Worm (Caenorhabditis elegans) whole organism, L2 larva: ENCODE measurements around the gene C44B7.7.

Experiments used
- C34F6.9 ChIP-seq: fragments of 150-350 bp; optimal IDR thresholded peaks from 2 replicates; lab custom pipeline; 2014; ENCODE audit warnings: missing biosample characterization, missing genetic modification characterization
- F13H6.1 ChIP-seq: sonication (generic microtip); optimal IDR thresholded peaks from 2 replicates; lab custom pipeline; 2016; ENCODE audit warnings: missing genetic modification characterization, missing compliant biosample characterization
- R02D3.7 ChIP-seq: fragments of 150-350 bp; optimal IDR thresholded peaks from 2 replicates; lab custom pipeline; 2014; ENCODE audit warnings: missing biosample characterization, missing genetic modification characterization
- Y55F3AM.14 ChIP-seq: fragments of 200-800 bp; sonication (Bioruptor generic); optimal IDR thresholded peaks from 2 replicates; lab custom pipeline; 2018; ENCODE audit warnings: mild to moderate bottlenecking, missing genetic modification characterization, missing compliant biosample characterization
- ZK546.5 ChIP-seq: sonication (generic microtip); optimal IDR thresholded peaks from 2 replicates; lab custom pipeline; 2017; ENCODE audit warnings: missing biosample characterization, missing genetic modification characterization
- alr-1 ChIP-seq: fragments of 150-350 bp; optimal IDR thresholded peaks from 2 replicates; lab custom pipeline; 2014; ENCODE audit warnings: missing biosample characterization, missing genetic modification characterization
- aly-2 ChIP-seq: fragments of 150-350 bp; optimal IDR thresholded peaks from 2 replicates; lab custom pipeline; 2014; ENCODE audit warnings: missing biosample characterization, missing genetic modification characterization
- ama-1 ChIP-seq: fragments of 150-350 bp; optimal IDR thresholded peaks from 2 replicates; lab custom pipeline; 2018; ENCODE audit warnings: inconsistent platforms
- blmp-1 ChIP-seq: sonication (generic microtip); optimal IDR thresholded peaks from 2 replicates; lab custom pipeline; 2017; ENCODE audit warnings: missing genetic modification characterization, mild to moderate bottlenecking, missing compliant biosample characterization, antibody characterized with exemption, moderate library complexity; ENCODE audit not compliant: insufficient read depth
- ceh-16 ChIP-seq: fragments of 150-350 bp; optimal IDR thresholded peaks from 2 replicates; lab custom pipeline; 2014; ENCODE audit warnings: missing biosample characterization, missing genetic modification characterization
- ceh-82 ChIP-seq: fragments of 150-350 bp; optimal IDR thresholded peaks from 2 replicates; lab custom pipeline; 2014; ENCODE audit warnings: missing biosample characterization, missing genetic modification characterization
- crh-2 ChIP-seq: sonication (generic microtip); optimal IDR thresholded peaks from 2 replicates; lab custom pipeline; 2017; ENCODE audit warnings: missing biosample characterization, missing genetic modification characterization
- dmd-4 ChIP-seq: sonication (generic microtip); optimal IDR thresholded peaks from 2 replicates; lab custom pipeline; 2017; ENCODE audit warnings: missing biosample characterization, missing genetic modification characterization
- egl-27 ChIP-seq: sonication (generic microtip); optimal IDR thresholded peaks from 3 replicates; lab custom pipeline; 2017; ENCODE audit warnings: missing biosample characterization, missing genetic modification reagents, missing genetic modification characterization
- elt-1 ChIP-seq: fragments of 150-350 bp; optimal IDR thresholded peaks from 2 replicates; lab custom pipeline; 2014; ENCODE audit warnings: missing biosample characterization, missing genetic modification characterization
- elt-3 ChIP-seq: sonication (generic microtip); optimal IDR thresholded peaks from 2 replicates; lab custom pipeline; 2017; ENCODE audit warnings: missing biosample characterization, missing genetic modification characterization
- fos-1 ChIP-seq: fragments of 150-350 bp; optimal IDR thresholded peaks from 2 replicates; lab custom pipeline; 2014; ENCODE audit warnings: missing biosample characterization, missing genetic modification characterization
- gmeb-1 ChIP-seq: fragments of 150-350 bp; optimal IDR thresholded peaks from 2 replicates; lab custom pipeline; 2014; ENCODE audit warnings: missing biosample characterization, missing genetic modification characterization
- lin-11 ChIP-seq: fragments of 150-350 bp; sonication (generic microtip); optimal IDR thresholded peaks from 2 replicates; lab custom pipeline; 2014; ENCODE audit warnings: missing biosample characterization, missing genetic modification characterization, inconsistent platforms, mixed read lengths
- lin-13 ChIP-seq: fragments of 150-350 bp; optimal IDR thresholded peaks from 2 replicates; lab custom pipeline; 2014; ENCODE audit warnings: missing biosample characterization, missing genetic modification reagents, missing genetic modification characterization
- lsy-2 ChIP-seq, 2 experiments: fragments of 150-350 bp in 1 of 2; sonication (generic microtip) in 1 of 2; optimal IDR thresholded peaks; 2 replicates each; lab custom pipeline; 2014 to 2017; ENCODE audit warnings: missing biosample characterization in 2 of 2, missing genetic modification characterization in 2 of 2
- mab-5 ChIP-seq: fragments of 150-350 bp; optimal IDR thresholded peaks from 2 replicates; lab custom pipeline; 2014; ENCODE audit warnings: missing biosample characterization, missing genetic modification characterization
- mbf-1 ChIP-seq: sonication (generic microtip); optimal IDR thresholded peaks from 2 replicates; lab custom pipeline; 2017; ENCODE audit warnings: missing biosample characterization, missing genetic modification characterization
- mdl-1 ChIP-seq, 2 experiments: fragments of 150-350 bp in 1 of 2; sonication (generic microtip) in 1 of 2; optimal IDR thresholded peaks; 2 replicates each; lab custom pipeline; 2017; ENCODE audit warnings: missing biosample characterization in 2 of 2, missing genetic modification characterization in 2 of 2
- nhr-10 ChIP-seq: sonication (generic microtip); optimal IDR thresholded peaks from 2 replicates; lab custom pipeline; 2017; ENCODE audit warnings: missing biosample characterization, missing genetic modification characterization
- nhr-11 ChIP-seq: fragments of 150-350 bp; optimal IDR thresholded peaks from 2 replicates; lab custom pipeline; 2014; ENCODE audit warnings: missing biosample characterization, missing genetic modification characterization
- nhr-12 ChIP-seq: fragments of 150-350 bp; optimal IDR thresholded peaks from 2 replicates; lab custom pipeline; 2014; ENCODE audit warnings: missing biosample characterization, missing genetic modification characterization
- nhr-129 ChIP-seq: fragments of 150-350 bp; optimal IDR thresholded peaks from 2 replicates; lab custom pipeline; 2014; ENCODE audit warnings: missing biosample characterization, missing genetic modification characterization
- nhr-21 ChIP-seq: fragments of 150-350 bp; optimal IDR thresholded peaks from 2 replicates; lab custom pipeline; 2014; ENCODE audit warnings: missing biosample characterization, missing genetic modification characterization
- nhr-23 ChIP-seq: fragments of 150-350 bp; optimal IDR thresholded peaks from 2 replicates; lab custom pipeline; 2014; ENCODE audit warnings: missing biosample characterization, missing genetic modification reagents, missing genetic modification characterization
- nhr-237 ChIP-seq: fragments of 150-350 bp; optimal IDR thresholded peaks from 2 replicates; lab custom pipeline; 2014; ENCODE audit warnings: missing biosample characterization, missing genetic modification characterization
- nhr-25 ChIP-seq: fragments of 150-350 bp; sonication (generic microtip); optimal IDR thresholded peaks from 3 replicates; lab custom pipeline; 2014; ENCODE audit warnings: missing biosample characterization, missing genetic modification characterization
- nhr-6 ChIP-seq: fragments of 150-350 bp; optimal IDR thresholded peaks from 2 replicates; lab custom pipeline; 2014; ENCODE audit warnings: missing biosample characterization, missing genetic modification characterization
- nhr-77 ChIP-seq: fragments of 150-350 bp; optimal IDR thresholded peaks from 2 replicates; lab custom pipeline; 2014; ENCODE audit warnings: missing biosample characterization, missing genetic modification characterization
- peb-1 ChIP-seq: fragments of 150-350 bp; optimal IDR thresholded peaks from 2 replicates; lab custom pipeline; 2014; ENCODE audit warnings: missing biosample characterization, missing genetic modification characterization
- sem-4 ChIP-seq: fragments of 150-350 bp; optimal IDR thresholded peaks from 2 replicates; lab custom pipeline; 2014; ENCODE audit warnings: missing biosample characterization, missing genetic modification reagents, missing genetic modification characterization
- skn-1 ChIP-seq: sonication (generic microtip); optimal IDR thresholded peaks from 2 replicates; lab custom pipeline; 2017; ENCODE audit warnings: missing biosample characterization, missing genetic modification characterization
- sma-3 ChIP-seq: sonication (generic microtip); optimal IDR thresholded peaks from 2 replicates; lab custom pipeline; 2016; ENCODE audit warnings: missing genetic modification reagents, missing genetic modification characterization, missing compliant biosample characterization
- sma-9 ChIP-seq, 2 experiments: fragments of 150-350 bp in 1 of 2; sonication (generic microtip) in 1 of 2; optimal IDR thresholded peaks; 2 replicates each; lab custom pipeline; 2014 to 2016; ENCODE audit warnings: missing genetic modification characterization in 2 of 2, mild to moderate bottlenecking in 1 of 2, missing biosample characterization in 1 of 2, missing compliant biosample characterization in 1 of 2, missing genetic modification reagents in 1 of 2, moderate library complexity in 1 of 2
- snpc-4 ChIP-seq: fragments of 150-350 bp; optimal IDR thresholded peaks from 2 replicates; lab custom pipeline; 2014; ENCODE audit warnings: missing biosample characterization, missing genetic modification characterization
- unc-39 ChIP-seq: fragments of 150-350 bp; optimal IDR thresholded peaks from 2 replicates; lab custom pipeline; 2014; ENCODE audit warnings: missing biosample characterization, missing genetic modification characterization
- unc-55 ChIP-seq: fragments of 150-350 bp; sonication (generic microtip); optimal IDR thresholded peaks from 3 replicates; lab custom pipeline; 2014; ENCODE audit warnings: missing biosample characterization, missing genetic modification reagents, missing genetic modification characterization
- unc-62 ChIP-seq: fragments of 150-350 bp; optimal IDR thresholded peaks from 2 replicates; lab custom pipeline; 2014; ENCODE audit warnings: missing biosample characterization, missing genetic modification reagents, missing genetic modification characterization
- zag-1 ChIP-seq: fragments of 150-350 bp; optimal IDR thresholded peaks from 2 replicates; lab custom pipeline; 2014; ENCODE audit warnings: missing biosample characterization, missing genetic modification characterization
- ztf-1 ChIP-seq: fragments of 200-800 bp; sonication (Bioruptor generic); conservative IDR thresholded peaks from 2 replicates; pipeline ENCODE4 v1.3.6; 2022; ENCODE audit warnings: missing genetic modification characterization, missing compliant biosample characterization
- ztf-11 ChIP-seq: sonication (generic microtip); optimal IDR thresholded peaks from 2 replicates; lab custom pipeline; 2017; ENCODE audit warnings: missing biosample characterization, missing genetic modification characterization
- ztf-4 ChIP-seq: fragments of 150-350 bp; optimal IDR thresholded peaks from 2 replicates; lab custom pipeline; 2014; ENCODE audit warnings: missing biosample characterization, missing genetic modification characterization

The C44B7.7 gene

ce11 chrII:6843211-6843610 lies 36.8 kb downstream of the C44B7.7 start:
- TF ChIP-seq ztf-4, result no peak
- TF ChIP-seq nhr-77, result no peak
- TF ChIP-seq elt-3 (tag; lab: Kevin White, UChicago), result no peak
- TF ChIP-seq nhr-129 (tag; lab: Kevin White, UChicago), result peak; percentile 63
- TF ChIP-seq sma-9 (GFP tag; optimal IDR thresholded peaks at IDR 0.05; lab: Kevin White, UChicago), result no peak
- TF ChIP-seq sma-9 (tag; optimal IDR thresholded peaks at IDR 0.05; lab: Kevin White, UChicago), result no peak
- TF ChIP-seq blmp-1 (tag; lab: Kevin White, UChicago), result no peak
- no peak for TF ChIP-seq snpc-4 (tag; lab: Kevin White, UChicago)
- TF ChIP-seq nhr-6 (tag; lab: Kevin White, UChicago), result no peak
- no peak for TF ChIP-seq lin-11 (tag; lab: Kevin White, UChicago)

- TF ChIP-seq peb-1 (tag; lab: Kevin White, UChicago) (no peak), aly-2 (tag; lab: Kevin White, UChicago) (no peak), nhr-21 (tag; lab: Kevin White, UChicago) (peak; percentile 96), mab-5 (peak; percentile 16), ztf-11 (tag; lab: Kevin White, UChicago) (no peak), R02D3.7 (tag; lab: Kevin White, UChicago) (no peak), unc-39 (no peak), blmp-1 (tag; lab: Kevin White, UChicago) (peak; percentile 91), elt-1 (tag; lab: Kevin White, UChicago) (peak; percentile 58), sma-3 (GFP tag; lab: Kevin White, UChicago) (peak; percentile 97), egl-27 (tag; lab: Kevin White, UChicago) (peak; percentile 99), sma-9 (GFP tag; optimal IDR thresholded peaks at IDR 0.05; lab: Kevin White, UChicago) (peak; percentile 98), sma-9 (tag; optimal IDR thresholded peaks at IDR 0.05; lab: Kevin White, UChicago) (no peak), ZK546.5 (tag; lab: Kevin White, UChicago) (no peak), lsy-2 (tag; optimal IDR thresholded peaks at IDR 0.05; lab: Kevin White, UChicago) (peak; percentile 10 to 66), ceh-16 (tag; lab: Kevin White, UChicago) (no peak), ztf-4 (peak; percentile 77), alr-1 (tag; lab: Kevin White, UChicago) (no peak), lin-11 (tag; lab: Kevin White, UChicago) (no peak), nhr-11 (tag; lab: Kevin White, UChicago) (no peak), elt-3 (tag; lab: Kevin White, UChicago) (peak; percentile 50), nhr-10 (tag; lab: Kevin White, UChicago) (no peak), unc-62 (GFP tag; lab: Kevin White, UChicago) (no peak), nhr-6 (tag; lab: Kevin White, UChicago) (no peak), nhr-23 (no peak), mbf-1 (no peak), nhr-237 (tag; lab: Kevin White, UChicago) (no peak), lin-13 (GFP tag; lab: Kevin White, UChicago) (peak; percentile 33), C34F6.9 (tag; lab: Kevin White, UChicago) (peak; percentile 34), nhr-12 (tag; lab: Kevin White, UChicago) (no peak), Y55F3AM.14 (GFP tag; lab: Kevin White, UChicago) (peak; percentile 68), ceh-82 (tag; lab: Kevin White, UChicago) (no peak), unc-55 (GFP tag; lab: Kevin White, UChicago) (peak; percentile 55), zag-1 (tag; lab: Kevin White, UChicago) (no peak), skn-1 (tag; lab: Kevin White, UChicago) (peak; percentile 71), sem-4 (tag; lab: Kevin White, UChicago) (peak; percentile 68), F13H6.1 (tag; lab: Kevin White, UChicago) (peak; percentile 91), dmd-4 (tag; lab: Kevin White, UChicago) (no peak), ztf-1 (GFP tag; lab: Robert Waterston, UW) (no peak), nhr-129 (tag; lab: Kevin White, UChicago) (peak; percentile 53), nhr-25 (peak; percentile 84), crh-2 (tag; lab: Kevin White, UChicago) (peak; percentile 88), snpc-4 (tag; lab: Kevin White, UChicago) (peak; percentile 49), fos-1 (tag; lab: Kevin White, UChicago) (peak; percentile 100), ama-1 (no peak), mdl-1 (tag; optimal IDR thresholded peaks at IDR 0.05; lab: Kevin White, UChicago) (peak; percentile 77 to 84), nhr-77 (peak; percentile 9), gmeb-1 (tag; lab: Kevin White, UChicago) (peak; percentile 67)
Measured at ce11 chrII:6842651-6843118, 37.3 kb downstream of the C44B7.7 start.
